Fruit fly (Drosophila melanogaster) whole organism, embryonic: Measurements from ENCODE around the gene cerv.

ENCODE experiments used
- Ada2b ChIP-seq: fragments of 200-800 bp; sonication (Bioruptor generic); IDR thresholded peaks from 2 replicates; pipeline ENCODE4 v1.3.6; 2022; ENCODE audit warnings: missing biosample characterization, missing genetic modification characterization
- Antp ChIP-seq: fragments of 200-800 bp; sonication (Bioruptor generic); optimal IDR thresholded peaks from 3 replicates; lab custom pipeline; 2016; ENCODE audit warnings: missing biosample characterization, missing genetic modification characterization
- B-H1 ChIP-seq: fragments of 200-800 bp; sonication (Bioruptor generic); IDR thresholded peaks from 3 replicates; pipeline ENCODE4 v1.3.6; 2022; ENCODE audit warnings: missing biosample characterization, missing genetic modification characterization
- CG10209 ChIP-seq: fragments of 200-800 bp; sonication (Bioruptor generic); optimal IDR thresholded peaks from 3 replicates; lab custom pipeline; 2017; ENCODE audit warnings: missing biosample characterization, mild to moderate bottlenecking, missing genetic modification characterization, missing genetic modification reagents
- CG12104 ChIP-seq: fragments of 200-800 bp; sonication (Bioruptor generic); optimal IDR thresholded peaks from 3 replicates; lab custom pipeline; 2016; ENCODE audit warnings: missing biosample characterization, missing genetic modification characterization
- CG12299 ChIP-seq: fragments of 200-800 bp; sonication (Bioruptor generic); optimal IDR thresholded peaks from 2 replicates; lab custom pipeline; 2018; ENCODE audit warnings: missing biosample characterization, mild to moderate bottlenecking, missing genetic modification characterization
- CG13894 ChIP-seq: fragments of 200-800 bp; sonication (Bioruptor generic); optimal IDR thresholded peaks from 3 replicates; lab custom pipeline; 2018; ENCODE audit warnings: missing biosample characterization, mild to moderate bottlenecking, missing genetic modification characterization, moderate library complexity
- CG17328 ChIP-seq: fragments of 200-800 bp; sonication (Bioruptor generic); IDR thresholded peaks from 2 replicates; pipeline ENCODE4 v1.3.6; 2022; ENCODE audit warnings: missing biosample characterization, missing genetic modification characterization
- CG3407 ChIP-seq: fragments of 200-800 bp; sonication (Bioruptor generic); optimal IDR thresholded peaks from 2 replicates; lab custom pipeline; 2018; ENCODE audit warnings: missing biosample characterization, mild to moderate bottlenecking, missing genetic modification characterization
- CG3726 ChIP-seq: fragments of 200-800 bp; sonication (Bioruptor generic); IDR thresholded peaks from 3 replicates; pipeline ENCODE4, ENCODE4 v1.3.6; 2022; ENCODE audit warnings: missing biosample characterization, missing genetic modification characterization
- CG4404 ChIP-seq: fragments of 200-800 bp; sonication (Bioruptor generic); IDR thresholded peaks from 2 replicates; pipeline ENCODE4 v1.3.6; 2022; ENCODE audit warnings: missing biosample characterization, missing genetic modification characterization
- CG5953 ChIP-seq: fragments of 200-800 bp; sonication (Bioruptor generic); IDR thresholded peaks from 2 replicates; pipeline ENCODE4 v1.3.6; 2022; ENCODE audit warnings: missing biosample characterization, missing genetic modification characterization
- CG6854 ChIP-seq: fragments of 200-800 bp; sonication (Bioruptor generic); optimal IDR thresholded peaks from 3 replicates; lab custom pipeline; 2017; ENCODE audit warnings: missing biosample characterization, mild to moderate bottlenecking, missing genetic modification characterization
- CG7928 ChIP-seq: fragments of 200-800 bp; sonication (Bioruptor generic); optimal IDR thresholded peaks from 2 replicates; lab custom pipeline; 2017; ENCODE audit warnings: missing biosample characterization, mild to moderate bottlenecking, missing genetic modification characterization
- CG8478 ChIP-seq: fragments of >200 bp; optimal IDR thresholded peaks from 2 replicates; lab custom pipeline; 2018
- CG8924 ChIP-seq: fragments of 200-800 bp; optimal IDR thresholded peaks from 3 replicates; lab custom pipeline; 2019; ENCODE audit warnings: missing biosample characterization, mild to moderate bottlenecking, missing genetic modification characterization, moderate library complexity
- CG8944 ChIP-seq: fragments of 200-800 bp; sonication (Bioruptor generic); optimal IDR thresholded peaks from 3 replicates; lab custom pipeline; 2016; ENCODE audit warnings: missing biosample characterization, missing genetic modification characterization
- Dip2 ChIP-seq: fragments of 200-800 bp; sonication (Bioruptor generic); IDR thresholded peaks from 2 replicates; pipeline ENCODE4 v1.3.6; 2022; ENCODE audit warnings: missing biosample characterization, missing genetic modification characterization
- GATAe ChIP-seq: fragments of 200-800 bp; sonication (Bioruptor generic); conservative IDR thresholded peaks from 2 replicates; pipeline ENCODE4 v1.3.6; 2022; ENCODE audit warnings: missing biosample characterization, missing genetic modification characterization
- HHEX ChIP-seq: fragments of 200-800 bp; sonication (Bioruptor generic); optimal IDR thresholded peaks from 3 replicates; lab custom pipeline; 2017; ENCODE audit warnings: missing biosample characterization, mild to moderate bottlenecking, missing genetic modification characterization, missing genetic modification reagents
- MTF-1 ChIP-seq: fragments of 200-800 bp; sonication (Bioruptor generic); optimal IDR thresholded peaks from 2 replicates; lab custom pipeline; 2018; ENCODE audit warnings: missing biosample characterization, mild to moderate bottlenecking, missing genetic modification characterization, borderline replicate concordance
- Med ChIP-seq: fragments of 200-800 bp; sonication (Bioruptor generic); peaks from one replicate; lab custom pipeline; 2016; ENCODE audit warnings: missing biosample characterization, missing genetic modification characterization, mild to moderate bottlenecking, inconsistent platforms, moderate library complexity
- NC2β ChIP-seq: fragments of 200-800 bp; sonication (Bioruptor generic); optimal IDR thresholded peaks from 2 replicates; lab custom pipeline; 2016; ENCODE audit warnings: missing biosample characterization, missing genetic modification characterization
- Optix ChIP-seq: fragments of 200-800 bp; sonication (Bioruptor generic); IDR thresholded peaks from 3 replicates; pipeline ENCODE4 v1.3.6; 2022; ENCODE audit warnings: missing biosample characterization, missing genetic modification characterization
- PHDP ChIP-seq: fragments of 200-800 bp; sonication (Bioruptor generic); optimal IDR thresholded peaks from 3 replicates; lab custom pipeline; 2018; ENCODE audit warnings: missing biosample characterization, mild to moderate bottlenecking, missing genetic modification characterization, moderate library complexity
- Ravus ChIP-seq: fragments of 200-800 bp; sonication (Bioruptor generic); IDR thresholded peaks from 2 replicates; pipeline ENCODE4 v1.3.6; 2022; ENCODE audit warnings: missing biosample characterization, missing genetic modification characterization
- Side ChIP-seq: fragments of 200-800 bp; sonication (Bioruptor generic); optimal IDR thresholded peaks from 2 replicates; lab custom pipeline; 2016; ENCODE audit warnings: missing biosample characterization, missing genetic modification characterization
- Tbp ChIP-seq: fragments of >200 bp; optimal IDR thresholded peaks from 2 replicates; lab custom pipeline; 2018; ENCODE audit warnings: missing biosample characterization, missing genetic modification characterization
- chif ChIP-seq, 2 experiments: fragments of 200-800 bp; sonication (Bioruptor generic); optimal IDR thresholded peaks; 3 replicates each; lab custom pipeline; 2016; ENCODE audit warnings: missing biosample characterization in 2 of 2, missing genetic modification characterization in 2 of 2
- chm ChIP-seq: fragments of 200-800 bp; sonication (Bioruptor generic); IDR thresholded peaks from 2 replicates; pipeline ENCODE4 v1.3.6; 2022; ENCODE audit warnings: missing biosample characterization, missing genetic modification characterization
- esg ChIP-seq: fragments of 200-800 bp; sonication (Bioruptor generic); conservative IDR thresholded peaks from 2 replicates; pipeline ENCODE4 v1.3.6; 2022; ENCODE audit warnings: missing biosample characterization, missing genetic modification characterization
- eve ChIP-seq, 2 experiments: fragments of >200 bp; optimal IDR thresholded peaks; 2 replicates each; lab custom pipeline; 2017; ENCODE audit warnings: missing biosample characterization in 2 of 2, missing genetic modification characterization in 2 of 2
- fd3F ChIP-seq: fragments of 200-800 bp; sonication (Bioruptor generic); optimal IDR thresholded peaks from 2 replicates; lab custom pipeline; 2018; ENCODE audit warnings: missing biosample characterization, mild to moderate bottlenecking, missing genetic modification characterization, moderate library complexity
- gsb-n ChIP-seq: fragments of 200-800 bp; sonication (Bioruptor generic); optimal IDR thresholded peaks from 3 replicates; lab custom pipeline; 2018; ENCODE audit warnings: missing biosample characterization, mild to moderate bottlenecking, missing genetic modification characterization
- her ChIP-seq: fragments of 200-800 bp; sonication (Bioruptor generic); optimal IDR thresholded peaks from 2 replicates; lab custom pipeline; 2016; ENCODE audit warnings: missing biosample characterization, missing genetic modification characterization
- hkb ChIP-seq, 2 experiments: fragments of 200-800 bp in 1 of 2; fragments of >200 bp in 1 of 2; sonication (Bioruptor generic) in 1 of 2; IDR thresholded peaks in 1 of 2; optimal IDR thresholded peaks in 1 of 2; 2 replicates each; pipeline versions ENCODE4 v1.3.6 to Lab custom; 2017 to 2022; ENCODE audit warnings: missing biosample characterization in 1 of 2, missing genetic modification characterization in 1 of 2
- kay ChIP-seq: fragments of 200-800 bp; sonication (Bioruptor generic); optimal IDR thresholded peaks from 2 replicates; lab custom pipeline; 2016; ENCODE audit warnings: missing biosample characterization, missing genetic modification characterization
- oc ChIP-seq: fragments of 200-800 bp; sonication (Bioruptor generic); optimal IDR thresholded peaks from 2 replicates; lab custom pipeline; 2018; ENCODE audit warnings: missing biosample characterization, mild to moderate bottlenecking, missing genetic modification characterization, moderate library complexity
- otp ChIP-seq: fragments of 200-800 bp; sonication (Bioruptor generic); IDR thresholded peaks from 3 replicates; pipeline ENCODE4, ENCODE4 v1.3.6; 2022; ENCODE audit warnings: missing biosample characterization, missing genetic modification characterization
- pb ChIP-seq: fragments of 200-800 bp; sonication (Bioruptor generic); optimal IDR thresholded peaks from 3 replicates; lab custom pipeline; 2016; ENCODE audit warnings: missing biosample characterization, missing genetic modification characterization
- pnt ChIP-seq: fragments of 200-800 bp; sonication (Bioruptor generic); optimal IDR thresholded peaks from 3 replicates; lab custom pipeline; 2016; ENCODE audit warnings: missing biosample characterization, missing genetic modification characterization
- pros ChIP-seq: fragments of 200-800 bp; sonication (Bioruptor generic); optimal IDR thresholded peaks from 3 replicates; lab custom pipeline; 2019; ENCODE audit warnings: missing biosample characterization, mild to moderate bottlenecking, missing genetic modification characterization, moderate library complexity
- sens ChIP-seq: fragments of 200-800 bp; sonication (Bioruptor generic); peaks from one replicate; lab custom pipeline; 2016; ENCODE audit warnings: missing biosample characterization, missing genetic modification characterization
- sima ChIP-seq: fragments of 200-800 bp; sonication (Bioruptor generic); optimal IDR thresholded peaks from 2 replicates; lab custom pipeline; 2016; ENCODE audit warnings: missing biosample characterization, missing genetic modification characterization
- sisA ChIP-seq: fragments of 200-800 bp; sonication (Bioruptor generic); IDR thresholded peaks from 2 replicates; pipeline ENCODE4 v1.3.6; 2022; ENCODE audit warnings: missing biosample characterization, missing genetic modification characterization
- slbo ChIP-seq: fragments of 200-800 bp; sonication (Bioruptor generic); IDR thresholded peaks from 2 replicates; pipeline ENCODE4 v1.3.6; 2022; ENCODE audit warnings: missing biosample characterization, missing genetic modification characterization
- tna ChIP-seq: fragments of 200-800 bp; sonication (Bioruptor generic); IDR thresholded peaks from 2 replicates; pipeline ENCODE4 v1.3.6; 2022; ENCODE audit warnings: missing biosample characterization, missing genetic modification characterization; ENCODE audit not compliant: partially characterized antibody
- unc-4 ChIP-seq: fragments of 200-800 bp; sonication (Bioruptor generic); IDR thresholded peaks from 2 replicates; pipeline ENCODE4 v1.3.6; 2022; ENCODE audit warnings: missing biosample characterization, missing genetic modification characterization; ENCODE audit not compliant: partially characterized antibody
- unpg ChIP-seq: fragments of 200-800 bp; sonication (Bioruptor generic); optimal IDR thresholded peaks from 3 replicates; lab custom pipeline; 2018; ENCODE audit warnings: missing biosample characterization, mild to moderate bottlenecking, missing genetic modification characterization, moderate library complexity
- zen ChIP-seq: fragments of 200-800 bp; sonication (Bioruptor generic); optimal IDR thresholded peaks from 3 replicates; lab custom pipeline; 2018; ENCODE audit warnings: missing biosample characterization, mild to moderate bottlenecking, missing genetic modification characterization, moderate library complexity

cerv gene

DNA sequence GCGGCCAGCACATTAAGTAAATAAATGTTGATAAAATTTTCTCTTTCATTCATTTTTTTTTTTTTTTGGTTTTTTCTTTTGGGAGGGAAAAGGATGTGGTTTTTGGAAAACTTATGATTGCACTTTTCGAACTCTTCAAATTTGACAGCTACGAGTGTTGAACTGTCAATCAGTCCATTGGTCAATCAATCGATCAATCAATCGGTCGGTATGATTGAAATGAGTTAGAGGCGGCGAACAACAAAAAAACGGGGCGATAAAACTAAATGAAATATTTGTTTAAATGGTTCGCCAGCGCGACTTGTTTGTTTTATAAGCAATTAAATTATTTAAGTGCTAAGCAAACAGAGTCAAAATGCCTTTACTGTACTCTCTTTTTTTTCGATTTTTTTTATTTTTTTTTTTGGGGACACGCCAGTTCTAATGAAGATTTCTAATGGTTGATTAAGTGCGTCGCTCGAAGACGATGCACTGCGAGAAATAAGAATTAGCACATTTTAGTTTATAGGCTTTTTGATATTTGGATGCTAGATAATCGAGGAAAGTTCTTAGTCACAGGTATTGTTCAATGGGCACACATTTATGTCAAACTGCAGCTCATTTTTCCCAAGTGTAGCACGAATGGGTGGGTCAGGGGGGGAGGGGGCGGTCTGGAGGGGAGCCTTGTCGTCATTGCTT lies 41.1 kb upstream of the cerv start (continued):
- TF ChIP-seq pros (GFP tag; lab: Kevin White, UChicago), result no peak
- TF ChIP-seq sima (GFP tag; lab: Kevin White, UChicago), result peak; percentile 63
- peak; percentile 45 for TF ChIP-seq CG12299 (tag; lab: Kevin White, UChicago)
- peak; percentile 33 for TF ChIP-seq NC2β
- peak; percentile 95 for TF ChIP-seq sens (GFP tag; lab: Kevin White, UChicago)
- peak; percentile 66 for TF ChIP-seq CG8944
- TF ChIP-seq pnt, result peak; percentile 79
- TF ChIP-seq unpg (GFP tag; lab: Kevin White, UChicago), result peak; percentile 86
- no peak for TF ChIP-seq unc-4
- TF ChIP-seq Tbp, result no peak
- TF ChIP-seq CG8924 (tag; lab: Kevin White, UChicago), result peak; percentile 79
- TF ChIP-seq esg (GFP tag; lab: Robert Waterston, UW), result peak; percentile 71
- TF ChIP-seq GATAe (GFP tag; lab: Robert Waterston, UW), result peak; percentile 58; the same call in 1 of the 2 replicates
- TF ChIP-seq PHDP (tag; lab: Kevin White, UChicago), result peak; percentile 69
- TF ChIP-seq CG3407 (GFP tag; lab: Kevin White, UChicago), result peak; percentile 62
- peak; percentile 87 for TF ChIP-seq sisA (GFP tag; lab: Robert Waterston, UW)
- 0 out of 2 replicates have a peak, but pooled peaks have one; percentile 17 for TF ChIP-seq Ravus (GFP tag; lab: Robert Waterston, UW)
- peak; percentile 64 for TF ChIP-seq CG12104 (GFP tag; lab: Kevin White, UChicago)
- TF ChIP-seq CG7928 (GFP tag; lab: Kevin White, UChicago), result no peak
- peak; percentile 21 for TF ChIP-seq CG6854 (GFP tag; lab: Kevin White, UChicago)
- TF ChIP-seq tna (GFP tag; lab: Robert Waterston, UW), result no peak
- peak; percentile 81 for TF ChIP-seq CG10209
- TF ChIP-seq fd3F (GFP tag; lab: Kevin White, UChicago), result peak; percentile 62
- peak; percentile 78 for TF ChIP-seq oc (tag; lab: Kevin White, UChicago)
- peak; percentile 80; the same call in 2 of the 3 replicates for TF ChIP-seq otp (GFP tag; lab: Robert Waterston, UW)
- no peak for TF ChIP-seq CG5953 (GFP tag; lab: Robert Waterston, UW)
- peak; percentile 59 for TF ChIP-seq her
- peak; percentile 52 for TF ChIP-seq CG4404 (GFP tag; lab: Robert Waterston, UW)
- peak; percentile 72 for TF ChIP-seq Side (GFP tag; lab: Kevin White, UChicago)
- TF ChIP-seq CG17328, result peak; percentile 69
- TF ChIP-seq slbo, result peak; percentile 88
- no peak for TF ChIP-seq CG13894 (tag; lab: Kevin White, UChicago)
- peak; percentile 61 to 71 for TF ChIP-seq chif (GFP tag; optimal IDR thresholded peaks at IDR 0.05; lab: Kevin White, UChicago)
- TF ChIP-seq gsb-n (tag; lab: Kevin White, UChicago), result peak; percentile 67
- peak; percentile 77 for TF ChIP-seq Antp
- peak; percentile 73; the same call in 2 of the 3 replicates for TF ChIP-seq CG3726
- TF ChIP-seq CG8478, result no peak
- TF ChIP-seq Ada2b (GFP tag; lab: Robert Waterston, UW), result peak; percentile 74
- TF ChIP-seq hkb (optimal IDR thresholded peaks at IDR 0.05; lab: Kevin White, UChicago), result no peak
- peak; percentile 76 for TF ChIP-seq hkb (GFP tag; IDR thresholded peaks at IDR 0.05; lab: Robert Waterston, UW)
- peak; percentile 55 for TF ChIP-seq pb (GFP tag; lab: Kevin White, UChicago)
- no peak for TF ChIP-seq Dip2 (GFP tag; lab: Robert Waterston, UW)
- peak; percentile 77 for TF ChIP-seq kay (GFP tag; lab: Kevin White, UChicago)
- peak; percentile 50 for TF ChIP-seq zen
- TF ChIP-seq Optix (GFP tag; lab: Robert Waterston, UW), result peak; percentile 83
- peak; percentile 95 for TF ChIP-seq Med
- peak; percentile 76 for TF ChIP-seq HHEX (GFP tag; lab: Kevin White, UChicago)
- peak; percentile 77 for TF ChIP-seq chm (GFP tag; lab: Robert Waterston, UW)
- TF ChIP-seq B-H1 (GFP tag; lab: Robert Waterston, UW), result peak; percentile 55; the same call in 2 of the 3 replicates
- TF ChIP-seq MTF-1 (GFP tag; lab: Kevin White, UChicago), result peak; percentile 3
- peak in 1 of 2 experiments; percentile 57 for TF ChIP-seq eve (GFP tag; optimal IDR thresholded peaks at IDR 0.05; lab: Kevin White, UChicago)
